Worm (Caenorhabditis elegans) whole organism, late embryonic: ENCODE measurements around the gene chil-21.
A peak's percentile ranks its signal among the peaks of the same experiment; 100 is the strongest.

Experiments used
- C38D4.7 ChIP-seq: fragments of 200-800 bp; sonication (Bioruptor generic); optimal IDR thresholded peaks from 2 replicates; lab custom pipeline; 2018; ENCODE audit warnings: mild to moderate bottlenecking, missing genetic modification characterization, moderate library complexity, missing compliant biosample characterization
- F13H6.1 ChIP-seq: sonication (generic microtip); optimal IDR thresholded peaks from 2 replicates; lab custom pipeline; 2016; ENCODE audit warnings: missing genetic modification characterization, missing compliant biosample characterization
- K02D7.2 ChIP-seq: sonication (generic microtip); optimal IDR thresholded peaks from 2 replicates; lab custom pipeline; 2017; ENCODE audit warnings: mild to moderate bottlenecking, missing genetic modification characterization, missing compliant biosample characterization
- Y22D7AL.16 ChIP-seq: sonication (generic microtip); optimal IDR thresholded peaks from 2 replicates; lab custom pipeline; 2016; ENCODE audit warnings: missing genetic modification characterization, missing compliant biosample characterization
- ceh-14 ChIP-seq: sonication (generic microtip); optimal IDR thresholded peaks from 2 replicates; lab custom pipeline; 2016; ENCODE audit warnings: missing genotype, missing genetic modification characterization, missing compliant biosample characterization
- ceh-18 ChIP-seq: sonication (generic microtip); optimal IDR thresholded peaks from 2 replicates; lab custom pipeline; 2016; ENCODE audit warnings: missing genetic modification characterization, missing compliant biosample characterization
- ceh-2 ChIP-seq: sonication (generic microtip); optimal IDR thresholded peaks from 2 replicates; lab custom pipeline; 2016; ENCODE audit warnings: missing genotype, missing genetic modification characterization, missing compliant biosample characterization
- ceh-22 ChIP-seq: sonication (generic microtip); optimal IDR thresholded peaks from 2 replicates; lab custom pipeline; 2017; ENCODE audit warnings: missing biosample characterization, missing genetic modification characterization
- ceh-24 ChIP-seq: sonication (generic microtip); optimal IDR thresholded peaks from 2 replicates; lab custom pipeline; 2016; ENCODE audit warnings: mild to moderate bottlenecking, missing genetic modification characterization, missing compliant biosample characterization
- ceh-30 ChIP-seq: fragments of 150-350 bp; optimal IDR thresholded peaks from 2 replicates; lab custom pipeline; 2014; ENCODE audit warnings: missing biosample characterization, missing genetic modification characterization
- ceh-45 ChIP-seq: fragments of 200-800 bp; sonication (Bioruptor generic); IDR thresholded peaks from 2 replicates; pipeline ENCODE4 v1.3.6; 2022; ENCODE audit warnings: missing genetic modification reagents, missing genetic modification characterization, missing compliant biosample characterization
- ceh-6 ChIP-seq: fragments of 200-800 bp; sonication (Bioruptor generic); optimal IDR thresholded peaks from 2 replicates; lab custom pipeline; 2018; ENCODE audit warnings: mild to moderate bottlenecking, missing genetic modification characterization, missing compliant biosample characterization
- ceh-9 ChIP-seq: sonication (generic microtip); optimal IDR thresholded peaks from 2 replicates; lab custom pipeline; 2016; ENCODE audit warnings: mild to moderate bottlenecking, missing genetic modification characterization, inconsistent platforms, missing compliant biosample characterization
- che-1 ChIP-seq: sonication (generic microtip); optimal IDR thresholded peaks from 2 replicates; lab custom pipeline; 2016; ENCODE audit warnings: mild to moderate bottlenecking, missing genetic modification characterization, missing compliant biosample characterization
- dve-1 ChIP-seq: sonication (generic microtip); optimal IDR thresholded peaks from 2 replicates; lab custom pipeline; 2017; ENCODE audit warnings: antibody characterized with exemption, mild to moderate bottlenecking, missing genetic modification characterization, missing compliant biosample characterization
- elt-2 ChIP-seq: sonication (generic microtip); optimal IDR thresholded peaks from 2 replicates; lab custom pipeline; 2016; ENCODE audit warnings: missing genetic modification reagents, missing genetic modification characterization, missing compliant biosample characterization
- ets-4 ChIP-seq: sonication (generic microtip); optimal IDR thresholded peaks from 2 replicates; lab custom pipeline; 2016; ENCODE audit warnings: missing genetic modification characterization, missing compliant biosample characterization
- eyg-1 ChIP-seq: sonication (generic microtip); optimal IDR thresholded peaks from 2 replicates; lab custom pipeline; 2016; ENCODE audit warnings: missing genotype, missing genetic modification characterization, missing compliant biosample characterization
- fkh-6 ChIP-seq: sonication (generic microtip); optimal IDR thresholded peaks from 2 replicates; lab custom pipeline; 2016; ENCODE audit warnings: missing genetic modification characterization, missing compliant biosample characterization
- hlh-13 ChIP-seq: fragments of 200-800 bp; sonication (Bioruptor generic); optimal IDR thresholded peaks from 2 replicates; lab custom pipeline; 2018; ENCODE audit warnings: mild to moderate bottlenecking, missing genetic modification characterization, missing compliant biosample characterization
- hlh-15 ChIP-seq: sonication (generic microtip); optimal IDR thresholded peaks from 2 replicates; lab custom pipeline; 2016; ENCODE audit warnings: missing genetic modification characterization, missing compliant biosample characterization
- hlh-30 ChIP-seq: sonication (generic microtip); optimal IDR thresholded peaks from 2 replicates; lab custom pipeline; 2017; ENCODE audit warnings: antibody characterized with exemption, missing genetic modification characterization, missing compliant biosample characterization; ENCODE audit not compliant: insufficient read depth
- hlh-8 ChIP-seq: sonication (generic microtip); optimal IDR thresholded peaks from 2 replicates; lab custom pipeline; 2016; ENCODE audit warnings: missing genotype, missing genetic modification characterization, missing compliant biosample characterization
- lin-11 ChIP-seq: fragments of 200-800 bp; sonication (Bioruptor generic); optimal IDR thresholded peaks from 2 replicates; lab custom pipeline; 2018; ENCODE audit warnings: mild to moderate bottlenecking, missing genetic modification characterization, missing compliant biosample characterization
- nhr-11 ChIP-seq: fragments of 150-350 bp; optimal IDR thresholded peaks from 2 replicates; lab custom pipeline; 2014; ENCODE audit warnings: missing biosample characterization, missing genetic modification characterization
- odd-2 ChIP-seq: sonication (generic microtip); optimal IDR thresholded peaks from 2 replicates; lab custom pipeline; 2017; ENCODE audit warnings: antibody characterized with exemption, mild to moderate bottlenecking, missing genetic modification characterization, missing compliant biosample characterization
- pat-9 ChIP-seq: fragments of 200-800 bp; sonication (Bioruptor generic); optimal IDR thresholded peaks from 2 replicates; lab custom pipeline; 2018; ENCODE audit warnings: mild to moderate bottlenecking, missing genetic modification characterization, moderate library complexity, missing compliant biosample characterization
- pha-4 ChIP-seq: fragments of 150-350 bp; optimal IDR thresholded peaks from 2 replicates; lab custom pipeline; 2018; ENCODE audit warnings: missing biosample characterization, missing genetic modification reagents, missing genetic modification characterization
- ref-2 ChIP-seq: sonication (generic microtip); optimal IDR thresholded peaks from 2 replicates; lab custom pipeline; 2016; ENCODE audit warnings: missing genetic modification characterization, missing compliant biosample characterization
- sdc-2 ChIP-seq: sonication (generic microtip); optimal IDR thresholded peaks from 2 replicates; lab custom pipeline; 2016; ENCODE audit warnings: missing genotype, missing genetic modification characterization, missing compliant biosample characterization
- tbx-2 ChIP-seq: sonication (generic microtip); optimal IDR thresholded peaks from 2 replicates; lab custom pipeline; 2016; ENCODE audit warnings: missing genetic modification characterization, missing compliant biosample characterization
- ttx-3 ChIP-seq: sonication (generic microtip); optimal IDR thresholded peaks from 2 replicates; lab custom pipeline; 2016; ENCODE audit warnings: missing genetic modification reagents, missing genetic modification characterization, missing compliant biosample characterization
- unc-42 ChIP-seq: sonication (generic microtip); optimal IDR thresholded peaks from 2 replicates; lab custom pipeline; 2016; ENCODE audit warnings: missing genotype, missing genetic modification characterization, missing compliant biosample characterization
- zip-5 ChIP-seq: sonication (generic microtip); optimal IDR thresholded peaks from 2 replicates; lab custom pipeline; 2016; ENCODE audit warnings: missing genetic modification characterization, missing compliant biosample characterization

Gene chil-21

ce11 chrII:9480006-9480405 is 18.2 kb upstream of the chil-21 start, which contains the start of gene T19H5.7:
Gene T19H5.7 (minus strand): TSS chrII:9480106.
- TF ChIP-seq ets-4 (tag; lab: Kevin White, UChicago) (no peak), eyg-1 (tag; lab: Kevin White, UChicago) (no peak), ceh-9 (tag; lab: Kevin White, UChicago) (no peak), ceh-45 (GFP tag; lab: Robert Waterston, UW) (no peak), hlh-13 (GFP tag; lab: Kevin White, UChicago) (no peak), K02D7.2 (tag; lab: Kevin White, UChicago) (no peak)

ce11 chrII:9477567-9477966 is 15.8 kb upstream of the chil-21 start, which contains the start of gene chil-27:
Gene chil-27 (plus strand): TSS chrII:9477867.
- TF ChIP-seq ceh-30 (tag; lab: Kevin White, UChicago) (no peak), nhr-11 (tag; lab: Kevin White, UChicago) (no peak), fkh-6 (no peak), ceh-14 (tag; lab: Kevin White, UChicago) (no peak), ceh-2 (tag; lab: Kevin White, UChicago) (no peak), pha-4 (tag; lab: Kevin White, UChicago) (no peak), Y22D7AL.16 (tag; lab: Kevin White, UChicago) (no peak), ceh-22 (tag; lab: Kevin White, UChicago) (no peak), lin-11 (tag; lab: Kevin White, UChicago) (no peak)

DNA sequence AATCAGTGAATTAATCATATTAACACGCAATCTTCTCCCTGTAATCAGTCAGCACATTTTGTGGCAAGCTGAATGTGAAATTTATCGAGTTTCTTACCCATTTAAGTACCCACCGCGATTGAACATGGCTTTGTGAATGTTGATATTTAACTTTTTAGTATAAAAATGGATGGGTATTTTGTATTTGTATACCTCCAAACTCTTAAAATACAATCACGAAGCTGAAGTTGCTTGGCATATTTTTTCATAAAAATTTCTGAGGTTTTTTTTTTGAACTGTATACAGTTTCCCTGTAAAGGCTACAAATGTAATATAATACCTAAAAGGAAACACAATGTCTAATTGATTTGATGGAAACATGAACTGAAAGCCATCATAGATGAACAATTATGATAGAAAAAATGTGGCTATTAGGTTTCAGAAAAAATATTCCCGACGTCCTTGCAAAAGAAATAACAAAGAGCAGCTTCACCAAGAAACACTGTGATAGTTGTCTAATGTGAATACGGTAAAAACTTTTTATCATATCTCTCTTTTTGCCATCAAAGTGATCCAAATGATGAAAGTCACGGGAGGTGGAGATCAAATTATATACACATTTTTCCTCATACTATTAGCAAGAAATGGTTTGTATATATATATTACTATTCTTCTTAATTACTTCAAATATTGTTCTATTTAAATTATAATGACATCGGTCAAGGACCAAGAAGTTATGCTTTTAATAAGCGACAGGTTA is 12.8 kb upstream of the chil-21 start, which contains the start of the genes chil-25 and chil-26:
Gene chil-25, minus strand, starts transcription at position 101 of the 739 bp plus-strand sequence.
Gene chil-26, plus strand, starts transcription at position 689 of the 739 bp plus-strand sequence.
- TF ChIP-seq hlh-8 (tag; lab: Kevin White, UChicago), result no peak
- no peak for TF ChIP-seq unc-42 (tag; lab: Kevin White, UChicago)
- TF ChIP-seq odd-2 (tag; lab: Kevin White, UChicago), result no peak
- TF ChIP-seq pat-9 (tag; lab: Kevin White, UChicago), result no peak
- no peak for TF ChIP-seq dve-1 (tag; lab: Kevin White, UChicago)
- TF ChIP-seq C38D4.7 (GFP tag; lab: Kevin White, UChicago), result no peak
- TF ChIP-seq ceh-6, result no peak
- TF ChIP-seq che-1 (tag; lab: Kevin White, UChicago), result no peak
- TF ChIP-seq ceh-24 (tag; lab: Kevin White, UChicago), result no peak
- TF ChIP-seq fkh-6, result no peak
- TF ChIP-seq ttx-3 (tag; lab: Kevin White, UChicago), result no peak
- no peak for TF ChIP-seq sdc-2 (tag; lab: Kevin White, UChicago)
- TF ChIP-seq ceh-18, result no peak
- no peak for TF ChIP-seq F13H6.1 (tag; lab: Kevin White, UChicago)
- TF ChIP-seq ref-2 (tag; lab: Kevin White, UChicago), result no peak
- no peak for TF ChIP-seq hlh-15 (tag; lab: Kevin White, UChicago)
- TF ChIP-seq tbx-2 (tag; lab: Kevin White, UChicago), result no peak

ce11 chrII:9470027-9470426 is 8.2 kb upstream of the chil-21 start, which contains the start of gene T19H5.6:
Gene T19H5.6 (minus strand): TSS chrII:9470221.
- TF ChIP-seq zip-5 (tag; lab: Kevin White, UChicago) (no peak), elt-2 (tag; lab: Kevin White, UChicago) (peak; percentile 4)

DNA sequence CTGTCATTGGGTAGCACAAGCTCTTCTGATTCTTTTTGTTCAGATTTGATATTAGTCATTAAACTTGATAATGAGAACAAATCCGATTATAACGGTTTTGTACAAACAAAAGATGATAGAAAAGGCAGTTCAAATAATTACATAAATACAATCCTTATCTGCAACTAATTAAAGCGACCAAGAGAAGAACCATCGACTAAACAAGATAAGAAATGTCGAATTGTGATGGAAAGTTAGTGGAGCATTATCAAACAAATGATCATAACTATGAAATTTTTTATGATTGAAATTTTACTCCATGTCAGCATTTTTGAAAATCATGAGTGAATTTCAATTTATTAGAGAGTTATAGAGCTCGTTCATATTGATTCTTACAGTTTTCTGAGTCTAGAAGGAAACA is 6.6 kb upstream of the chil-21 start, which contains the start of gene chil-23:
Gene chil-23, minus strand, starts transcription at position 198 of the 400 bp plus-strand sequence.
- TF ChIP-seq pat-9 (tag; lab: Kevin White, UChicago) (no peak), ceh-9 (tag; lab: Kevin White, UChicago) (no peak), hlh-30 (tag; lab: Kevin White, UChicago) (no peak), elt-2 (tag; lab: Kevin White, UChicago) (peak; percentile 82)
- TF ChIP-seq, all 69 proteins: peak for 1
